Worm (Caenorhabditis elegans) whole organism, mixed stage, embryonic: ENCODE measurements around the gene srj-57.

Source experiments
- M03D4.4 ChIP-seq: sonication (generic microtip); optimal IDR thresholded peaks from 2 replicates; lab custom pipeline; 2017; ENCODE audit warnings: mild to moderate bottlenecking, missing genetic modification characterization, missing compliant biosample characterization
- bed-3 ChIP-seq: fragments of 200-800 bp; sonication (Bioruptor generic); optimal IDR thresholded peaks from 3 replicates; lab custom pipeline; 2018; ENCODE audit warnings: mild to moderate bottlenecking, missing genetic modification characterization, moderate library complexity, missing compliant biosample characterization
- blmp-1 ChIP-seq: fragments of 150-350 bp; optimal IDR thresholded peaks from 2 replicates; lab custom pipeline; 2014; ENCODE audit warnings: missing biosample characterization, missing genetic modification characterization
- ceh-39 ChIP-seq: fragments of 150-350 bp; optimal IDR thresholded peaks from 2 replicates; lab custom pipeline; 2014; ENCODE audit warnings: missing biosample characterization, missing genetic modification characterization
- ceh-43 ChIP-seq: fragments of 200-800 bp; sonication (Bioruptor generic); optimal IDR thresholded peaks from 2 replicates; lab custom pipeline; 2018; ENCODE audit warnings: mild to moderate bottlenecking, missing genetic modification characterization, moderate library complexity, missing compliant biosample characterization
- ceh-83 ChIP-seq: fragments of 200-800 bp; sonication (Bioruptor generic); optimal IDR thresholded peaks from 2 replicates; lab custom pipeline; 2018; ENCODE audit warnings: mild to moderate bottlenecking, missing genetic modification characterization, missing compliant biosample characterization
- ces-1 ChIP-seq: fragments of 150-350 bp; optimal IDR thresholded peaks from 2 replicates; lab custom pipeline; 2014; ENCODE audit warnings: missing biosample characterization, missing genetic modification reagents, missing genetic modification characterization
- cnd-1 ChIP-seq: fragments of 200-800 bp; sonication (Bioruptor generic); optimal IDR thresholded peaks from 2 replicates; lab custom pipeline; 2018; ENCODE audit warnings: mild to moderate bottlenecking, missing genetic modification characterization, missing compliant biosample characterization
- drap-1 ChIP-seq: fragments of 200-800 bp; sonication (Bioruptor generic); optimal IDR thresholded peaks from 3 replicates; lab custom pipeline; 2018; ENCODE audit warnings: mild to moderate bottlenecking, missing genetic modification characterization, missing compliant biosample characterization
- elt-1 ChIP-seq: sonication (generic microtip); optimal IDR thresholded peaks from 2 replicates; lab custom pipeline; 2017; ENCODE audit warnings: missing genetic modification characterization, mild to moderate bottlenecking, missing compliant biosample characterization, antibody characterized with exemption, moderate library complexity, borderline replicate concordance; ENCODE audit not compliant: insufficient read depth
- elt-3 ChIP-seq: fragments of 150-350 bp; optimal IDR thresholded peaks from 2 replicates; lab custom pipeline; 2014; ENCODE audit warnings: missing biosample characterization, missing genetic modification characterization
- flh-1 ChIP-seq: fragments of 200-800 bp; sonication (Bioruptor generic); optimal IDR thresholded peaks from 2 replicates; lab custom pipeline; 2018; ENCODE audit warnings: mild to moderate bottlenecking, missing genetic modification characterization, moderate library complexity, missing compliant biosample characterization
- ham-2 ChIP-seq: fragments of 200-800 bp; sonication (Bioruptor generic); optimal IDR thresholded peaks from 2 replicates; lab custom pipeline; 2018; ENCODE audit warnings: mild to moderate bottlenecking, missing genetic modification characterization, missing compliant biosample characterization
- lin-13 ChIP-seq: fragments of 150-350 bp; optimal IDR thresholded peaks from 2 replicates; lab custom pipeline; 2014; ENCODE audit warnings: missing biosample characterization, missing genetic modification characterization
- lsy-2 ChIP-seq: fragments of 150-350 bp; optimal IDR thresholded peaks from 2 replicates; lab custom pipeline; 2014; ENCODE audit warnings: missing biosample characterization, missing genetic modification characterization
- mab-5 ChIP-seq: fragments of 150-350 bp; optimal IDR thresholded peaks from 2 replicates; lab custom pipeline; 2014; ENCODE audit warnings: missing biosample characterization, missing genetic modification characterization
- mep-1 ChIP-seq: fragments of 150-350 bp; optimal IDR thresholded peaks from 2 replicates; lab custom pipeline; 2017; ENCODE audit warnings: missing biosample characterization, missing genetic modification reagents, missing genetic modification characterization, inconsistent platforms
- nhr-12 ChIP-seq: fragments of 150-350 bp; optimal IDR thresholded peaks from 2 replicates; lab custom pipeline; 2014; ENCODE audit warnings: missing biosample characterization, missing genetic modification characterization
- nhr-76 ChIP-seq: sonication (generic microtip); optimal IDR thresholded peaks from 2 replicates; lab custom pipeline; 2017; ENCODE audit warnings: missing biosample characterization, missing genetic modification characterization
- pha-4 ChIP-seq: fragments of 150-350 bp; optimal IDR thresholded peaks from 2 replicates; lab custom pipeline; 2018; ENCODE audit warnings: missing biosample characterization, missing genetic modification reagents, missing genetic modification characterization
- snpc-4 ChIP-seq: fragments of 150-350 bp; optimal IDR thresholded peaks from 2 replicates; lab custom pipeline; 2014; ENCODE audit warnings: missing biosample characterization, missing genetic modification characterization
- sptf-1 ChIP-seq: sonication (generic microtip); optimal IDR thresholded peaks from 2 replicates; lab custom pipeline; 2017; ENCODE audit warnings: mild to moderate bottlenecking, missing genetic modification characterization, moderate library complexity, missing compliant biosample characterization
- tbx-8 ChIP-seq: fragments of 200-800 bp; sonication (Bioruptor generic); optimal IDR thresholded peaks from 2 replicates; lab custom pipeline; 2018; ENCODE audit warnings: mild to moderate bottlenecking, missing genetic modification characterization, moderate library complexity, missing compliant biosample characterization
- unc-120 ChIP-seq: sonication (generic microtip); optimal IDR thresholded peaks from 2 replicates; lab custom pipeline; 2017; ENCODE audit warnings: missing genetic modification characterization, missing compliant biosample characterization; ENCODE audit not compliant: poor library complexity, severe bottlenecking
- unc-39 ChIP-seq: fragments of 150-350 bp; optimal IDR thresholded peaks from 2 replicates; lab custom pipeline; 2014; ENCODE audit warnings: missing biosample characterization, missing genetic modification characterization
- unc-62 ChIP-seq: fragments of 150-350 bp; optimal IDR thresholded peaks from 2 replicates; lab custom pipeline; 2014; ENCODE audit warnings: missing biosample characterization, missing genetic modification reagents, missing genetic modification characterization
- zip-8 ChIP-seq: fragments of 150-350 bp; optimal IDR thresholded peaks from 2 replicates; lab custom pipeline; 2014; ENCODE audit warnings: missing biosample characterization, missing genetic modification characterization
- ztf-11 ChIP-seq: fragments of 150-350 bp; optimal IDR thresholded peaks from 2 replicates; lab custom pipeline; 2014; ENCODE audit warnings: missing biosample characterization, missing genetic modification characterization

srj-57 gene

ce11 chrV:2875422-2875821, 20.0 kb upstream of the srj-57 start, which contains the start of gene folt-2:
Gene folt-2, minus strand, starts transcription at chrV:2875600.
- no peak for TF ChIP-seq bed-3 (GFP tag; lab: Kevin White, UChicago)
- TF ChIP-seq snpc-4 (tag; lab: Kevin White, UChicago): no peak
- no peak for TF ChIP-seq ceh-43

- no peak for TF ChIP-seq nhr-12
Measured at ce11 chrV:2872947-2873346, 17.6 kb upstream of the srj-57 start.

- TF ChIP-seq cnd-1 (tag; lab: Kevin White, UChicago): no peak
- TF ChIP-seq drap-1 (GFP tag; lab: Kevin White, UChicago): no peak
- no peak for TF ChIP-seq ceh-39 (tag; lab: Kevin White, UChicago)
- TF ChIP-seq M03D4.4 (tag; lab: Kevin White, UChicago): no peak
- TF ChIP-seq ztf-11 (tag; lab: Kevin White, UChicago): no peak
- no peak for TF ChIP-seq ham-2 (GFP tag; lab: Kevin White, UChicago)
Measured at ce11 chrV:2871754-2872504, 16.6 kb upstream of the srj-57 start.

DNA sequence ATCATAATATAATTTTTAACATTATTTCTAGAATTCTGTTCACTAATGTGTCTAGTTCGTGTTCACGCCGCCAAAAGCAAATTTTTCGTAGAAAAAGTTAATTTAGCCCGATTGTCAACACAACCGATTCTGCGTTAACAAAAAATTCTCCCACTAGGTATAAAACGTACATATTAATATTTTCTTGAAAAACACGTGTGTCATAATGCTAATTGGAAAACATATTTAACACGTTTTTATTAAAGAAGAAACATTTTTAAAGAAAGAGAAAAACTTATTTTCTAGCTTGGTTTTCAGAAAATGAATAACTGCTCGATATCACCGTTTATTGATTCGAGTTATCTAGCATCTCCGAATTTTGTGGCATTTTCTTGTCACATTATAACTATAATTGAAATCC, 14.8 kb upstream of the srj-57 start, which contains the start of gene srh-243:
Gene srh-243, plus strand, starts transcription at position 301 of the 400 bp plus-strand sequence.
- TF ChIP-seq tbx-8 (GFP tag; lab: Kevin White, UChicago) (no peak), mab-5 (tag; lab: Kevin White, UChicago) (no peak), ztf-11 (tag; lab: Kevin White, UChicago) (no peak), ceh-43 (no peak), elt-1 (tag; lab: Kevin White, UChicago) (no peak), lsy-2 (tag; lab: Kevin White, UChicago) (no peak)

- no peak for TF ChIP-seq elt-1 (tag; lab: Kevin White, UChicago)
- no peak for TF ChIP-seq ceh-43
- no peak for TF ChIP-seq ceh-39 (tag; lab: Kevin White, UChicago)
- TF ChIP-seq tbx-8 (GFP tag; lab: Kevin White, UChicago): no peak
- TF ChIP-seq unc-39 (tag; lab: Kevin White, UChicago): no peak
- TF ChIP-seq sptf-1 (tag; lab: Kevin White, UChicago): no peak
- TF ChIP-seq nhr-76 (tag; lab: Kevin White, UChicago): no peak
- no peak for TF ChIP-seq M03D4.4 (tag; lab: Kevin White, UChicago)
- no peak for TF ChIP-seq flh-1 (GFP tag; lab: Kevin White, UChicago)
- no peak for TF ChIP-seq pha-4
- no peak for TF ChIP-seq ces-1
- no peak for TF ChIP-seq ham-2 (GFP tag; lab: Kevin White, UChicago)
- TF ChIP-seq mab-5 (tag; lab: Kevin White, UChicago): no peak
- TF ChIP-seq mep-1 (tag; lab: Kevin White, UChicago): no peak
- TF ChIP-seq elt-3 (tag; lab: Kevin White, UChicago): no peak
Measured at ce11 chrV:2869503-2869902, 14.1 kb upstream of the srj-57 start, which contains the start of gene srh-241. Gene srh-241, minus strand, starts transcription at chrV:2869603.

- TF ChIP-seq mab-5 (tag; lab: Kevin White, UChicago) (no peak), snpc-4 (tag; lab: Kevin White, UChicago) (no peak), nhr-76 (tag; lab: Kevin White, UChicago) (no peak), bed-3 (GFP tag; lab: Kevin White, UChicago) (no peak), blmp-1 (tag; lab: Kevin White, UChicago) (no peak), ztf-11 (tag; lab: Kevin White, UChicago) (no peak)
Measured at ce11 chrV:2864899-2865298, 9.5 kb upstream of the srj-57 start, which contains the start of gene srh-240. Gene srh-240, plus strand, starts transcription at chrV:2865199.

- TF ChIP-seq bed-3 (GFP tag; lab: Kevin White, UChicago) (no peak), zip-8 (tag; lab: Kevin White, UChicago) (no peak), snpc-4 (tag; lab: Kevin White, UChicago) (no peak), unc-120 (tag; lab: Kevin White, UChicago) (no peak), unc-39 (tag; lab: Kevin White, UChicago) (no peak), unc-62 (GFP tag; lab: Kevin White, UChicago) (no peak), drap-1 (GFP tag; lab: Kevin White, UChicago) (no peak), elt-1 (tag; lab: Kevin White, UChicago) (no peak), lin-13 (tag; lab: Kevin White, UChicago) (no peak), ceh-83 (GFP tag; lab: Kevin White, UChicago) (no peak), tbx-8 (GFP tag; lab: Kevin White, UChicago) (no peak), nhr-76 (tag; lab: Kevin White, UChicago) (no peak), ham-2 (GFP tag; lab: Kevin White, UChicago) (no peak), mep-1 (tag; lab: Kevin White, UChicago) (no peak)
- TF ChIP-seq, all 35 proteins: peak for 0
Measured at ce11 chrV:2863033-2863432, 7.7 kb upstream of the srj-57 start, which contains the start of gene srh-272. Gene srh-272, plus strand, starts transcription at chrV:2863333.
